Worm (Caenorhabditis elegans) whole organism, early embryonic: ENCODE data around the gene F14D2.19.

Source experiments
- B0310.2 ChIP-seq: sonication (generic microtip); optimal IDR thresholded peaks from 2 replicates; lab custom pipeline; 2016; ENCODE audit warnings: mild to moderate bottlenecking, missing genetic modification characterization, missing compliant biosample characterization
- F13C5.2 ChIP-seq: sonication (generic microtip); optimal IDR thresholded peaks from 2 replicates; lab custom pipeline; 2017; ENCODE audit warnings: mild to moderate bottlenecking, missing genetic modification characterization, inconsistent platforms, missing compliant biosample characterization
- ama-1 ChIP-seq: fragments of 150-350 bp; optimal IDR thresholded peaks from 2 replicates; lab custom pipeline; 2014
- ceh-13 ChIP-seq: fragments of 200-800 bp; sonication (Bioruptor generic); optimal IDR thresholded peaks from 2 replicates; lab custom pipeline; 2018; ENCODE audit warnings: mild to moderate bottlenecking, missing genetic modification characterization, missing compliant biosample characterization
- hmbx-1 ChIP-seq: sonication (generic microtip); optimal IDR thresholded peaks from 2 replicates; lab custom pipeline; 2016; ENCODE audit warnings: mild to moderate bottlenecking, missing genetic modification characterization, missing compliant biosample characterization
- hmg-4 ChIP-seq: fragments of 200-800 bp; sonication (Bioruptor generic); optimal IDR thresholded peaks from 2 replicates; lab custom pipeline; 2018; ENCODE audit warnings: mild to moderate bottlenecking, missing genetic modification characterization, missing compliant biosample characterization
- hnd-1 ChIP-seq: sonication (generic microtip); optimal IDR thresholded peaks from 2 replicates; lab custom pipeline; 2016; ENCODE audit warnings: missing genetic modification characterization, missing compliant biosample characterization
- pes-1 ChIP-seq: fragments of 200-800 bp; sonication (Bioruptor generic); IDR thresholded peaks from 2 replicates; pipeline ENCODE4 v1.3.6; 2022; ENCODE audit warnings: missing genetic modification reagents, missing genetic modification characterization, missing compliant biosample characterization
- scrt-1 ChIP-seq: fragments of 200-800 bp; sonication (Bioruptor generic); IDR thresholded peaks from 2 replicates; pipeline ENCODE4 v1.3.6; 2022; ENCODE audit warnings: missing genetic modification characterization, missing compliant biosample characterization
- tbx-37 ChIP-seq: fragments of 200-800 bp; sonication (Bioruptor generic); conservative IDR thresholded peaks from 2 replicates; pipeline ENCODE4 v1.3.6; 2022; ENCODE audit warnings: missing genetic modification reagents, missing genetic modification characterization, missing compliant biosample characterization

DNA sequence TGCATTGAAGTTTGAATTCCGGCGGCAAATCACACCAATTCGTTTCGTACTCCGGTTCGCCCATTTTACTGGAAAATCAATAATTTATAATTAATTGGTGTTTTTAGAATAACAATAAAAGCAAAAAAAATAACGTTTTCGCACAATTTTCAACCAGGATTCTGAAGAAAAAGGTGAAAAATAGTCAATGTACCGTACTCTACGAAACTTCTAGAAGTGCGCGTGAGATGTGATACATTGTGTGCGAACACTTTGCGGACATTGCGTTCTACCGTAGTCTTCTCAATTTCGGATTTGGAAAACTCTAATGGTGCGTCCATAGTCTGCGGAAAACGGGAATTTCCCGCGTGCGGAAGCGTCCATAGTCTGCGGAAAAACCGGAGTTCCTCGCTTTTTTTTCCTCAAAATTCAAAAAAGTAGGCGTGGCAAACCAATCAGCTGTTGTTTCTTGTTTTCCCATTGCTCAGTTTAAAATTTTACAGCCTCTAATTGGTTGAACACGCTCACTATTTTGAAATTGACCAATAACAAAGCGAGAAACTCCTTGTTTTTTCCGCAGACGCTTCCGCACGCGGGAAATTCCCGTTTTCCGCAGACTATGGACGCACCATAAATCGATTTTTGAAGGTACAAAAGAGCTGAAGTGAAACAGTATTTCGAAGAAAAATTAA is 11.1 kb upstream of the F14D2.19 start, which contains the start of the genes F14D2.14 and bath-29:
- TF ChIP-seq pes-1 (GFP tag; lab: Robert Waterston, UW) (no peak), B0310.2 (tag; lab: Kevin White, UChicago) (no peak), ceh-13 (GFP tag; lab: Kevin White, UChicago) (no peak), hnd-1 (tag; lab: Kevin White, UChicago) (no peak), hmbx-1 (tag; lab: Kevin White, UChicago) (no peak), ama-1 (lab: Kevin White, UChicago) (no peak), hmg-4 (GFP tag; lab: Kevin White, UChicago) (no peak), tbx-37 (GFP tag; lab: Robert Waterston, UW) (no peak), scrt-1 (GFP tag; lab: Robert Waterston, UW) (no peak), F13C5.2 (tag; lab: Kevin White, UChicago) (no peak)
